Fruit fly (Drosophila melanogaster): Measurements from ENCODE around the gene DCAF12.

- TF ChIP-seq kay (GFP tag; ENCODE audit: borderline replicate concordance) (no peak), toe (GFP tag; optimal IDR thresholded peaks at IDR 0.05) (no peak), Crg-1 (GFP tag; optimal IDR thresholded peaks at IDR 0.05) (no peak), bab1 (GFP tag; optimal IDR thresholded peaks at IDR 0.05) (no peak), CG33017 (tag; optimal IDR thresholded peaks at IDR 0.05) (no peak), CG5204 (GFP tag; optimal IDR thresholded peaks at IDR 0.05) (no peak), CG12768 (GFP tag; optimal IDR thresholded peaks at IDR 0.05) (no peak), CG7101 (tag; optimal IDR thresholded peaks at IDR 0.05) (no peak), tj (GFP tag; optimal IDR thresholded peaks at IDR 0.05) (peak; percentile 31), CG11617 (GFP tag; optimal IDR thresholded peaks at IDR 0.05) (no peak), CG14711 (tag; optimal IDR thresholded peaks at IDR 0.05) (no peak)
Measured at dm6 chr3R:11999074-11999473, 17.8 kb downstream of the DCAF12 start, which contains the start of gene Ect3.

All from whole organism, adult.